Worm (Caenorhabditis elegans) whole organism, L4 larva: ENCODE results near the gene col-146.

Experiments
- F10B5.3 ChIP-seq: sonication (generic microtip); optimal IDR thresholded peaks from 2 replicates; lab custom pipeline; 2016; ENCODE audit warnings: mild to moderate bottlenecking, missing genetic modification characterization, missing compliant biosample characterization
- F37D6.2 ChIP-seq: sonication (generic microtip); optimal IDR thresholded peaks from 2 replicates; lab custom pipeline; 2016; ENCODE audit warnings: mild to moderate bottlenecking, missing genetic modification characterization, missing compliant biosample characterization
- F49E8.2 ChIP-seq: sonication (generic microtip); optimal IDR thresholded peaks from 2 replicates; lab custom pipeline; 2016; ENCODE audit warnings: missing compliant biosample characterization, mild to moderate bottlenecking, missing genetic modification characterization, borderline replicate concordance
- T26A8.4 ChIP-seq: fragments of 200-800 bp; sonication (Bioruptor generic); IDR thresholded peaks from 2 replicates; pipeline ENCODE4 v1.3.6; 2022; ENCODE audit warnings: missing genetic modification characterization, missing compliant biosample characterization
- Y48G9A.11 ChIP-seq: fragments of 200-800 bp; sonication (Bioruptor generic); IDR thresholded peaks from 2 replicates; pipeline ENCODE4 v1.3.6; 2022; ENCODE audit warnings: missing genetic modification reagents, missing genetic modification characterization, missing compliant biosample characterization
- Y75B8A.6 ChIP-seq: fragments of 200-800 bp; sonication (Bioruptor generic); IDR thresholded peaks from 2 replicates; pipeline ENCODE4 v1.3.6; 2022; ENCODE audit warnings: missing genetic modification reagents, missing genetic modification characterization, missing compliant biosample characterization
- aly-2 ChIP-seq: sonication (generic microtip); optimal IDR thresholded peaks from 2 replicates; lab custom pipeline; 2018; ENCODE audit warnings: missing biosample characterization, missing genetic modification characterization
- ama-1 ChIP-seq: fragments of 150-350 bp; optimal IDR thresholded peaks from 2 replicates; lab custom pipeline; 2014; ENCODE audit warnings: inconsistent platforms, mixed read lengths
- arid-1 ChIP-seq: fragments of 200-800 bp; sonication (Bioruptor generic); conservative IDR thresholded peaks from 2 replicates; pipeline ENCODE4 v1.3.6; 2022; ENCODE audit warnings: missing genetic modification reagents, missing genetic modification characterization, missing compliant biosample characterization
- ceh-20 ChIP-seq: fragments of 200-800 bp; sonication (Bioruptor generic); IDR thresholded peaks from 2 replicates; pipeline ENCODE4 v1.3.6; 2022; ENCODE audit warnings: missing genetic modification reagents, missing genetic modification characterization, missing compliant biosample characterization
- ceh-62 ChIP-seq: sonication (generic microtip); optimal IDR thresholded peaks from 2 replicates; lab custom pipeline; 2017; ENCODE audit warnings: missing biosample characterization, missing genetic modification characterization
- ces-1 ChIP-seq: fragments of 150-350 bp; sonication (generic microtip); optimal IDR thresholded peaks from 4 replicates; lab custom pipeline; 2014; ENCODE audit warnings: missing biosample characterization, missing genetic modification reagents, missing genetic modification characterization
- daf-12 ChIP-seq: fragments of 150-350 bp; optimal IDR thresholded peaks from 2 replicates; lab custom pipeline; 2014; ENCODE audit warnings: missing biosample characterization, missing genetic modification reagents, missing genetic modification characterization
- dmd-8 ChIP-seq: fragments of 200-800 bp; sonication (Bioruptor generic); IDR thresholded peaks from 2 replicates; pipeline ENCODE4 v1.3.6; 2022; ENCODE audit warnings: missing genetic modification characterization, missing compliant biosample characterization
- dpl-1 ChIP-seq: fragments of 150-350 bp; optimal IDR thresholded peaks from 2 replicates; lab custom pipeline; 2014; ENCODE audit warnings: missing biosample characterization, missing genetic modification reagents, missing genetic modification characterization
- egl-43 ChIP-seq: fragments of 200-800 bp; sonication (Bioruptor generic); IDR thresholded peaks from 2 replicates; pipeline ENCODE4 v1.3.6; 2022; ENCODE audit warnings: missing genetic modification reagents, missing genetic modification characterization, missing compliant biosample characterization
- fkh-10 ChIP-seq: fragments of 150-350 bp; optimal IDR thresholded peaks from 2 replicates; lab custom pipeline; 2014; ENCODE audit warnings: missing biosample characterization, missing genetic modification reagents, missing genetic modification characterization
- fos-1 ChIP-seq: fragments of 150-350 bp; optimal IDR thresholded peaks from 2 replicates; lab custom pipeline; 2014; ENCODE audit warnings: missing biosample characterization, missing genetic modification characterization
- gei-8 ChIP-seq: fragments of 200-800 bp; sonication (Bioruptor generic); optimal IDR thresholded peaks from 2 replicates; lab custom pipeline; 2018; ENCODE audit warnings: mild to moderate bottlenecking, missing genetic modification characterization, missing compliant biosample characterization
- hif-1 ChIP-seq, 2 experiments: sonication (generic microtip); optimal IDR thresholded peaks; 2 replicates each; lab custom pipeline; 2016 to 2017; ENCODE audit warnings: missing compliant biosample characterization in 2 of 2, missing genetic modification characterization in 2 of 2, missing genetic modification reagents in 2 of 2, missing genotype in 2 of 2, mild to moderate bottlenecking in 1 of 2
- hlh-30 ChIP-seq: sonication (generic microtip); optimal IDR thresholded peaks from 2 replicates; lab custom pipeline; 2017; ENCODE audit warnings: antibody characterized with exemption, mild to moderate bottlenecking, missing genetic modification characterization, missing compliant biosample characterization; ENCODE audit not compliant: insufficient read depth
- jun-1 ChIP-seq: fragments of 150-350 bp; optimal IDR thresholded peaks from 2 replicates; lab custom pipeline; 2014; ENCODE audit warnings: missing biosample characterization, missing genetic modification reagents, missing genetic modification characterization
- lin-1 ChIP-seq: fragments of 200-800 bp; sonication (Bioruptor generic); IDR thresholded peaks from 2 replicates; pipeline ENCODE4 v1.3.6; 2022; ENCODE audit warnings: missing genetic modification reagents, missing genetic modification characterization, missing compliant biosample characterization
- lin-13 ChIP-seq: fragments of 150-350 bp; optimal IDR thresholded peaks from 2 replicates; lab custom pipeline; 2014; ENCODE audit warnings: missing biosample characterization, missing genetic modification reagents, missing genetic modification characterization
- lin-15B ChIP-seq: fragments of 150-350 bp; sonication (generic microtip); optimal IDR thresholded peaks from 3 replicates; lab custom pipeline; 2014; ENCODE audit warnings: missing biosample characterization, missing genetic modification characterization
- lin-29 ChIP-seq: fragments of 200-800 bp; sonication (Bioruptor generic); IDR thresholded peaks from 2 replicates; pipeline ENCODE4 v1.3.6; 2022; ENCODE audit warnings: missing genetic modification reagents, missing genetic modification characterization, missing compliant biosample characterization
- lin-38 ChIP-seq: fragments of 200-800 bp; sonication (Bioruptor generic); IDR thresholded peaks from 2 replicates; pipeline ENCODE4 v1.3.6; 2022; ENCODE audit warnings: missing genetic modification reagents, missing genetic modification characterization, missing compliant biosample characterization
- lsy-2 ChIP-seq, 2 experiments: fragments of 150-350 bp in 1 of 2; sonication (generic microtip) in 1 of 2; optimal IDR thresholded peaks; 2 replicates each; lab custom pipeline; 2014 to 2017; ENCODE audit warnings: missing biosample characterization in 2 of 2, missing genetic modification characterization in 2 of 2
- mep-1 ChIP-seq: fragments of 150-350 bp; sonication (generic microtip); optimal IDR thresholded peaks from 3 replicates; lab custom pipeline; 2014; ENCODE audit warnings: missing biosample characterization, missing genetic modification characterization
- mxl-2 ChIP-seq: fragments of 200-800 bp; sonication (Bioruptor generic); conservative IDR thresholded peaks from 2 replicates; pipeline ENCODE4 v1.3.6; 2022; ENCODE audit warnings: missing genetic modification reagents, missing genetic modification characterization, missing compliant biosample characterization
- nhr-102 ChIP-seq: sonication (generic microtip); optimal IDR thresholded peaks from 2 replicates; lab custom pipeline; 2016; ENCODE audit warnings: mild to moderate bottlenecking, missing genetic modification characterization, moderate library complexity, missing compliant biosample characterization
- nhr-111 ChIP-seq: fragments of 200-800 bp; sonication (Bioruptor generic); optimal IDR thresholded peaks from 2 replicates; lab custom pipeline; 2018; ENCODE audit warnings: mild to moderate bottlenecking, missing genetic modification characterization, missing compliant biosample characterization
- nhr-237 ChIP-seq: sonication (generic microtip); optimal IDR thresholded peaks from 2 replicates; lab custom pipeline; 2017; ENCODE audit warnings: missing biosample characterization, missing genetic modification characterization
- nhr-25 ChIP-seq: sonication (generic microtip); optimal IDR thresholded peaks from 2 replicates; lab custom pipeline; 2017; ENCODE audit warnings: missing genetic modification characterization, mild to moderate bottlenecking, missing compliant biosample characterization, antibody characterized with exemption, moderate library complexity, borderline replicate concordance; ENCODE audit not compliant: insufficient read depth
- nhr-28 ChIP-seq: fragments of 150-350 bp; optimal IDR thresholded peaks from 2 replicates; lab custom pipeline; 2014; ENCODE audit warnings: missing biosample characterization, missing genetic modification characterization
- nhr-48 ChIP-seq: sonication (generic microtip); optimal IDR thresholded peaks from 2 replicates; lab custom pipeline; 2016; ENCODE audit warnings: mild to moderate bottlenecking, missing genetic modification characterization, missing compliant biosample characterization
- php-3 ChIP-seq: fragments of 200-800 bp; sonication (Bioruptor generic); IDR thresholded peaks from 2 replicates; pipeline ENCODE4 v1.3.6; 2022; ENCODE audit warnings: missing genetic modification reagents, missing genetic modification characterization, missing compliant biosample characterization
- pqm-1 ChIP-seq: sonication (generic microtip); optimal IDR thresholded peaks from 2 replicates; lab custom pipeline; 2017; ENCODE audit warnings: missing biosample characterization, missing genetic modification characterization
- skn-1 ChIP-seq: fragments of 150-350 bp; optimal IDR thresholded peaks from 2 replicates; lab custom pipeline; 2014; ENCODE audit warnings: missing biosample characterization, missing genetic modification characterization
- snpc-1.2 ChIP-seq: fragments of 200-800 bp; sonication (Bioruptor generic); IDR thresholded peaks from 2 replicates; pipeline ENCODE4 v1.3.6; 2022; ENCODE audit warnings: missing genetic modification reagents, missing genetic modification characterization, missing compliant biosample characterization
- tag-97 ChIP-seq: fragments of 200-800 bp; sonication (Bioruptor generic); IDR thresholded peaks from 2 replicates; pipeline ENCODE4 v1.3.6; 2022; ENCODE audit warnings: missing genetic modification characterization, missing compliant biosample characterization
- tra-1 ChIP-seq: fragments of 200-800 bp; sonication (Bioruptor generic); IDR thresholded peaks from 2 replicates; pipeline ENCODE4 v1.3.6; 2022; ENCODE audit warnings: missing genetic modification reagents, missing genetic modification characterization, missing compliant biosample characterization
- unc-130 ChIP-seq: sonication (generic microtip); optimal IDR thresholded peaks from 2 replicates; lab custom pipeline; 2016; ENCODE audit warnings: missing genetic modification reagents, missing genetic modification characterization, missing compliant biosample characterization
- unc-62 ChIP-seq, 3 experiments: fragments of 150-350 bp in 1 of 3; sonication (generic microtip); optimal IDR thresholded peaks in 2 of 3; peaks in 1 of 3; 1 replicate in 1 of 3; 2 replicates in 2 of 3; lab custom pipeline; 2014 to 2017; ENCODE audit warnings: missing biosample characterization in 3 of 3, missing genetic modification characterization in 3 of 3, missing genetic modification reagents in 3 of 3, missing genotype in 1 of 3
- vab-7 ChIP-seq: fragments of 200-800 bp; sonication (Bioruptor generic); IDR thresholded peaks from 2 replicates; pipeline ENCODE4 v1.3.6; 2022; ENCODE audit warnings: missing genetic modification reagents, missing genetic modification characterization, missing compliant biosample characterization
- zag-1 ChIP-seq: fragments of 150-350 bp; optimal IDR thresholded peaks from 2 replicates; lab custom pipeline; 2014; ENCODE audit warnings: missing biosample characterization, missing genetic modification characterization
- zfp-2 ChIP-seq: sonication (generic microtip); optimal IDR thresholded peaks from 2 replicates; lab custom pipeline; 2016; ENCODE audit warnings: mild to moderate bottlenecking, missing genetic modification characterization, missing compliant biosample characterization
- zfp-3 ChIP-seq: fragments of 200-800 bp; sonication (Bioruptor generic); conservative IDR thresholded peaks from 2 replicates; pipeline ENCODE4 v1.3.6; 2022; ENCODE audit warnings: missing genetic modification reagents, missing genetic modification characterization, missing compliant biosample characterization
- zip-2 ChIP-seq: fragments of 150-350 bp; optimal IDR thresholded peaks from 2 replicates; lab custom pipeline; 2014; ENCODE audit warnings: missing biosample characterization, missing genetic modification characterization

col-146 gene

DNA sequence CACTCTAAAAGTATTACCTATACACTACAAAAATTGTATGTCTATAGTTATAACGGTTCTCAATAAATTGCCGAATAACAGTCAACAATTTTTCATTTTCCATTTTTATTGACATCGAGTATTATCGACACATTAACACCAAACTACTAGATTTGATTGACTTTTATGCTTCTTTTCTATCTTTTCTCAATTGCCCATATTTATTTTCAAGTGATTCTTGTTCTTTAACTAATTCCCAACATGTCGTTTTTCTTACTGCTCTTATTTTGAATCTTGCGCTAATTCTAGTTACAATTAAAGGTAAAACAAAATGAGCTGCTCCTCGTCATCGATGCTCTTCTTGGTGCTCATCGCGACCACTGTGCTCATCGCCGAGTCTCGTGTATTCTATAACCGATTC is 48.2 kb downstream of the col-146 start, which contains the start of gene cthd-1:
TSS of gene cthd-1 (plus strand) at position 301 of the 400 bp plus-strand sequence.
- no peak for TF ChIP-seq F37D6.2
- TF ChIP-seq ceh-62 (tag; lab: Kevin White, UChicago): no peak
- TF ChIP-seq tag-97 (GFP tag; lab: Robert Waterston, UW): no peak
- no peak for TF ChIP-seq egl-43 (GFP tag; lab: Robert Waterston, UW)
- no peak for TF ChIP-seq aly-2 (tag; lab: Kevin White, UChicago)
- TF ChIP-seq lsy-2 (tag; optimal IDR thresholded peaks at IDR 0.05; lab: Kevin White, UChicago): no peak
- TF ChIP-seq F49E8.2 (tag; lab: Kevin White, UChicago): no peak
- no peak for TF ChIP-seq pqm-1 (tag; lab: Kevin White, UChicago)
- TF ChIP-seq lin-1 (GFP tag; lab: Robert Waterston, UW): no peak
- TF ChIP-seq ama-1 (lab: Kevin White, UChicago): no peak
- TF ChIP-seq gei-8 (GFP tag; lab: Kevin White, UChicago): no peak
- no peak for TF ChIP-seq nhr-111 (GFP tag; lab: Kevin White, UChicago)
- no peak for TF ChIP-seq nhr-237 (tag; lab: Kevin White, UChicago)
- no peak for TF ChIP-seq jun-1 (tag; lab: Kevin White, UChicago)
- no peak for TF ChIP-seq T26A8.4
- no peak for TF ChIP-seq zfp-3 (GFP tag; lab: Robert Waterston, UW)
- TF ChIP-seq nhr-48 (tag; lab: Kevin White, UChicago): no peak

DNA sequence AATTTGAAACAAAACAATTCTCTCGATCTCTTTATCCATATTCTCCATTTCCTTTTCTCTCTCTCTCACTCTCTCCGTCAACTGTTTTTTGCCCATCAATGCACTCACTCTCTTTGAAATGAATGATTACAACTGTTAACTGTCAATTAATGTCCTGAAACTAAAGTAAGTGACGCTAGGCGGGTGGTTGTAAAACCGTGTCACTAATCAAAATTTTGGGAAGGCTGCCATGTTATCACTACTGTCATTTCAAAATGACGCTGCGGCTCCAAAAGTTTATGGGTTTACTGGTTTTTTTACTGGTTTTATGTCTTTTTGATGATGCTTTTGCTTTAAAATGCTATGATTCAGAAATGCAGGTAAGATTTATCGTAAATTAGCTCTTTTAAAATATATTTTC is 49.4 kb downstream of the col-146 start, which contains the start of gene ZK287.9:
TSS of gene ZK287.9 (plus strand) at position 192 of the 400 bp plus-strand sequence.
- TF ChIP-seq php-3 (GFP tag; lab: Robert Waterston, UW): peak; percentile 83
- TF ChIP-seq ceh-20: 0 out of 2 replicates have a peak, but pooled peaks have one; percentile 49
- TF ChIP-seq Y75B8A.6 (GFP tag; lab: Robert Waterston, UW): no peak
- no peak for TF ChIP-seq Y48G9A.11 (GFP tag; lab: Robert Waterston, UW)
- no peak for TF ChIP-seq nhr-102 (tag; lab: Kevin White, UChicago)
- TF ChIP-seq unc-62 (GFP tag; optimal IDR thresholded peaks at IDR 0.05 in 1 of 2; lab: Kevin White, UChicago): peak in 1 of 2 experiments; percentile 49
- no peak for TF ChIP-seq unc-62 (tag; optimal IDR thresholded peaks at IDR 0.05; lab: Kevin White, UChicago)
- no peak for TF ChIP-seq mxl-2
- TF ChIP-seq daf-12 (tag; lab: Kevin White, UChicago): no peak
- no peak for TF ChIP-seq ama-1 (lab: Kevin White, UChicago)
- TF ChIP-seq hlh-30 (tag; lab: Kevin White, UChicago): no peak
- TF ChIP-seq zag-1 (tag; lab: Kevin White, UChicago): no peak
- no peak for TF ChIP-seq lin-15B (tag; lab: Kevin White, UChicago)
- TF ChIP-seq zip-2 (tag; lab: Kevin White, UChicago): no peak
- TF ChIP-seq F37D6.2: no peak
- no peak for TF ChIP-seq vab-7 (GFP tag; lab: Robert Waterston, UW)
- no peak for TF ChIP-seq skn-1 (tag; lab: Kevin White, UChicago)
- no peak for TF ChIP-seq nhr-25 (tag; lab: Kevin White, UChicago)
- TF ChIP-seq snpc-1.2 (GFP tag; lab: Robert Waterston, UW): no peak
- TF ChIP-seq pqm-1 (tag; lab: Kevin White, UChicago): peak; percentile 53
- TF ChIP-seq aly-2 (tag; lab: Kevin White, UChicago): no peak
- no peak for TF ChIP-seq zfp-2 (tag; lab: Kevin White, UChicago)
- TF ChIP-seq lin-13 (GFP tag; lab: Kevin White, UChicago): no peak
- no peak for TF ChIP-seq unc-130
- no peak for TF ChIP-seq fkh-10
- no peak for TF ChIP-seq mep-1 (tag; lab: Kevin White, UChicago)
- no peak for TF ChIP-seq dmd-8 (GFP tag; lab: Robert Waterston, UW)
- peak; percentile 43 for TF ChIP-seq nhr-28 (tag; lab: Kevin White, UChicago)
- no peak for TF ChIP-seq F10B5.3 (tag; lab: Kevin White, UChicago)
- no peak for TF ChIP-seq arid-1 (GFP tag; lab: Robert Waterston, UW)
- no peak for TF ChIP-seq ces-1 (GFP tag; lab: Kevin White, UChicago)
- TF ChIP-seq hif-1 (tag; optimal IDR thresholded peaks at IDR 0.05; lab: Kevin White, UChicago): no peak
- no peak for TF ChIP-seq jun-1 (tag; lab: Kevin White, UChicago)
- no peak for TF ChIP-seq lin-38 (GFP tag; lab: Robert Waterston, UW)
- TF ChIP-seq lin-29 (GFP tag; lab: Robert Waterston, UW): no peak
- TF ChIP-seq tra-1 (GFP tag; lab: Robert Waterston, UW): peak; percentile 58; the same call in 1 of the 2 replicates
- no peak for TF ChIP-seq dpl-1
- no peak for TF ChIP-seq fos-1 (tag; lab: Kevin White, UChicago)
